Fruit fly (Drosophila melanogaster): ENCODE measurements around the gene Atet.
A peak's percentile ranks its signal among the peaks of the same experiment; 100 is the strongest.

The Atet gene

dm6 chr2L:4386926-4387550 lies 53.3 kb downstream of the Atet start, which contains the start of gene Psf2 (continued):
- peak; percentile 37 for TF ChIP-seq Xbp1 (GFP tag; optimal IDR thresholded peaks at IDR 0.05)
- TF ChIP-seq CG8281 (tag; optimal IDR thresholded peaks at IDR 0.05), result no peak
- TF ChIP-seq CrebB (tag; optimal IDR thresholded peaks at IDR 0.05), result no peak
- no peak for TF ChIP-seq ase (GFP tag; IDR thresholded peaks at IDR 0.05)
- no peak for TF ChIP-seq CG32767 (GFP tag; IDR thresholded peaks at IDR 0.05)
- no peak for TF ChIP-seq CG1024 (GFP tag; IDR thresholded peaks at IDR 0.05)
- no peak for TF ChIP-seq Atf-2 (GFP tag; optimal IDR thresholded peaks at IDR 0.05)
- no peak for TF ChIP-seq CG6765 (GFP tag; optimal IDR thresholded peaks at IDR 0.05)
- peak; percentile 52 for TF ChIP-seq gfzf (GFP tag; optimal IDR thresholded peaks at IDR 0.05)
- TF ChIP-seq CG2116 (GFP tag; optimal IDR thresholded peaks at IDR 0.05), result peak; percentile 73
- no peak for TF ChIP-seq CG18599 (GFP tag; optimal IDR thresholded peaks at IDR 0.05)
- TF ChIP-seq sob (GFP tag; IDR thresholded peaks at IDR 0.05), result no peak
- no peak for TF ChIP-seq onecut (GFP tag; IDR thresholded peaks at IDR 0.05)
- TF ChIP-seq CG11398 (GFP tag; optimal IDR thresholded peaks at IDR 0.05), result no peak
- TF ChIP-seq CG6791 (GFP tag; IDR thresholded peaks at IDR 0.05; ENCODE audit: partially characterized antibody), result peak; percentile 76
- no peak for TF ChIP-seq CG13123 (GFP tag; optimal IDR thresholded peaks at IDR 0.05)
- no peak for TF ChIP-seq CG7372 (GFP tag; IDR thresholded peaks at IDR 0.05)
- TF ChIP-seq crp (GFP tag; optimal IDR thresholded peaks at IDR 0.05), result peak in 1 of 2 experiments; percentile 27
- TF ChIP-seq CG3407 (GFP tag; optimal IDR thresholded peaks at IDR 0.05), result no peak
- TF ChIP-seq CG33557 (GFP tag; optimal IDR thresholded peaks at IDR 0.05), result no peak
- TF ChIP-seq slou (GFP tag; optimal IDR thresholded peaks at IDR 0.05), result no peak
- TF ChIP-seq da (GFP tag; optimal IDR thresholded peaks at IDR 0.05), result no peak
- peak; percentile 63 for TF ChIP-seq Scr (GFP tag; IDR thresholded peaks at IDR 0.05; ENCODE audit: partially characterized antibody)
- no peak for TF ChIP-seq slp2 (GFP tag; optimal IDR thresholded peaks at IDR 0.05)
- TF ChIP-seq stwl (tag; optimal IDR thresholded peaks at IDR 0.05), result peak; percentile 57
- TF ChIP-seq p53 (GFP tag; optimal IDR thresholded peaks at IDR 0.05), result no peak
- TF ChIP-seq pfk (GFP tag; optimal IDR thresholded peaks at IDR 0.05), result no peak
- peak; percentile 73 for TF ChIP-seq CG13287 (GFP tag; IDR thresholded peaks at IDR 0.05; ENCODE audit: partially characterized antibody)
- TF ChIP-seq odd (GFP tag; optimal IDR thresholded peaks at IDR 0.05), result no peak
- TF ChIP-seq CG17612 (GFP tag; IDR thresholded peaks at IDR 0.05), result no peak
- TF ChIP-seq ab (GFP tag; optimal IDR thresholded peaks at IDR 0.05), result no peak
- no peak for TF ChIP-seq D (optimal IDR thresholded peaks at IDR 0.05)
- no peak for TF ChIP-seq D (GFP tag; optimal IDR thresholded peaks at IDR 0.05)
- no peak for TF ChIP-seq Rx (GFP tag; IDR thresholded peaks at IDR 0.05)
- no peak for TF ChIP-seq lmd (GFP tag; IDR thresholded peaks at IDR 0.05)
- no peak for TF ChIP-seq mirr (GFP tag; optimal IDR thresholded peaks at IDR 0.05)
- no peak for TF ChIP-seq Dbx (GFP tag; IDR thresholded peaks at IDR 0.05)
- no peak for TF ChIP-seq kay (GFP tag; optimal IDR thresholded peaks at IDR 0.05)
- no peak for TF ChIP-seq lilli (GFP tag; optimal IDR thresholded peaks at IDR 0.05)
- no peak for TF ChIP-seq kah (GFP tag; optimal IDR thresholded peaks at IDR 0.05)
- peak; percentile 34; the same call in 1 of the 2 replicates for TF ChIP-seq CG9932 (GFP tag; IDR thresholded peaks at IDR 0.05)
- TF ChIP-seq CG4617 (GFP tag; optimal IDR thresholded peaks at IDR 0.05; ENCODE audit: borderline replicate concordance), result peak; percentile 27
- TF ChIP-seq vvl (GFP tag; IDR thresholded peaks at IDR 0.05), result 0 out of 2 replicates have a peak, but pooled peaks have one; percentile 27
- no peak for TF ChIP-seq HLH3B (GFP tag; IDR thresholded peaks at IDR 0.05)
- TF ChIP-seq CG2202 (tag; optimal IDR thresholded peaks at IDR 0.05), result no peak
- TF ChIP-seq fu2 (GFP tag; optimal IDR thresholded peaks at IDR 0.05), result no peak
- no peak for TF ChIP-seq H2.0 (GFP tag; IDR thresholded peaks at IDR 0.05)
- TF ChIP-seq Dip2 (GFP tag; IDR thresholded peaks at IDR 0.05), result no peak
- TF ChIP-seq sima (GFP tag; optimal IDR thresholded peaks at IDR 0.05), result no peak
- TF ChIP-seq toy (GFP tag; IDR thresholded peaks at IDR 0.05), result no peak
- TF ChIP-seq CoRest (tag; optimal IDR thresholded peaks at IDR 0.05), result peak; percentile 51

All from whole organism, embryonic.